Worm (Caenorhabditis elegans) whole organism, young adult: ENCODE data around the gene F54D5.2.

ENCODE experiments used
- B0035.1 ChIP-seq: sonication (generic microtip); optimal IDR thresholded peaks from 2 replicates; lab custom pipeline; 2016; ENCODE audit warnings: missing genetic modification characterization, mild to moderate bottlenecking, missing compliant biosample characterization, missing genotype, missing genetic modification reagents
- B0261.1 ChIP-seq: sonication (generic microtip); optimal IDR thresholded peaks from 2 replicates; lab custom pipeline; 2016; ENCODE audit warnings: mild to moderate bottlenecking, missing genetic modification characterization, moderate library complexity, missing compliant biosample characterization
- B0336.3 ChIP-seq: fragments of 200-800 bp; sonication (Bioruptor generic); IDR thresholded peaks from 2 replicates; pipeline ENCODE4 v1.3.6; 2022; ENCODE audit warnings: missing genetic modification characterization, missing compliant biosample characterization
- C17E4.6 ChIP-seq: fragments of 200-800 bp; sonication (Bioruptor generic); IDR thresholded peaks from 2 replicates; pipeline ENCODE4 v1.3.6; 2022; ENCODE audit warnings: missing genetic modification reagents, missing genetic modification characterization, missing compliant biosample characterization
- D2030.7 ChIP-seq: fragments of 200-800 bp; sonication (Bioruptor generic); IDR thresholded peaks from 2 replicates; pipeline ENCODE4 v1.3.6; 2022; ENCODE audit warnings: missing genetic modification reagents, missing genetic modification characterization, missing compliant biosample characterization
- F23B12.7 ChIP-seq: sonication (generic microtip); optimal IDR thresholded peaks from 2 replicates; lab custom pipeline; 2017; ENCODE audit warnings: missing genetic modification characterization, mild to moderate bottlenecking, missing compliant biosample characterization, antibody characterized with exemption, moderate library complexity; ENCODE audit not compliant: insufficient read depth
- F49E8.2 ChIP-seq: sonication (generic microtip); optimal IDR thresholded peaks from 3 replicates; lab custom pipeline; 2017; ENCODE audit warnings: missing genetic modification characterization, mild to moderate bottlenecking, missing compliant biosample characterization, antibody characterized with exemption, moderate library complexity; ENCODE audit not compliant: insufficient read depth
- F55B11.4 ChIP-seq: sonication (generic microtip); optimal IDR thresholded peaks from 2 replicates; lab custom pipeline; 2016; ENCODE audit warnings: missing compliant biosample characterization, missing genetic modification characterization, borderline replicate concordance; ENCODE audit not compliant: insufficient read depth
- K12H6.12 ChIP-seq: fragments of 200-800 bp; sonication (Bioruptor generic); optimal IDR thresholded peaks from 2 replicates; lab custom pipeline; 2018; ENCODE audit warnings: mild to moderate bottlenecking, missing genetic modification characterization, missing compliant biosample characterization
- Y67H2A.10 ChIP-seq: fragments of 200-800 bp; sonication (Bioruptor generic); conservative IDR thresholded peaks from 2 replicates; pipeline ENCODE4 v1.3.6; 2022; ENCODE audit warnings: missing genetic modification reagents, missing genetic modification characterization, missing compliant biosample characterization
- Y79H2A.3 ChIP-seq: fragments of 200-800 bp; sonication (Bioruptor generic); conservative IDR thresholded peaks from 2 replicates; pipeline ENCODE4 v1.3.6; 2022; ENCODE audit warnings: missing genetic modification reagents, missing genetic modification characterization, missing compliant biosample characterization
- ZK185.1 ChIP-seq: sonication (generic microtip); optimal IDR thresholded peaks from 2 replicates; lab custom pipeline; 2016; ENCODE audit warnings: mild to moderate bottlenecking, missing genetic modification characterization, missing compliant biosample characterization; ENCODE audit not compliant: poor library complexity, severe bottlenecking
- aptf-3 ChIP-seq: fragments of 200-800 bp; sonication (Bioruptor generic); IDR thresholded peaks from 2 replicates; pipeline ENCODE4 v1.3.6; 2022; ENCODE audit warnings: missing genetic modification characterization, missing compliant biosample characterization
- attf-6 ChIP-seq: fragments of 200-800 bp; sonication (Bioruptor generic); IDR thresholded peaks from 2 replicates; pipeline ENCODE4 v1.3.6; 2022; ENCODE audit warnings: missing genetic modification reagents, missing genetic modification characterization, missing compliant biosample characterization
- cebp-1 ChIP-seq, 2 experiments: fragments of 200-800 bp in 1 of 2; sonication (Bioruptor generic) in 1 of 2; sonication (generic microtip) in 1 of 2; IDR thresholded peaks in 1 of 2; optimal IDR thresholded peaks in 1 of 2; 2 replicates each; pipeline versions ENCODE4 v1.3.6 to Lab custom; 2017 to 2022; ENCODE audit warnings: missing compliant biosample characterization in 2 of 2, missing genetic modification characterization in 2 of 2, mild to moderate bottlenecking in 1 of 2, missing genetic modification reagents in 1 of 2, moderate library complexity in 1 of 2
- cebp-2 ChIP-seq: fragments of 200-800 bp; sonication (Bioruptor generic); IDR thresholded peaks from 2 replicates; pipeline ENCODE4 v1.3.6; 2022; ENCODE audit warnings: missing genetic modification characterization, missing compliant biosample characterization
- ceh-100 ChIP-seq: fragments of 200-800 bp; sonication (Bioruptor generic); IDR thresholded peaks from 2 replicates; pipeline ENCODE4 v1.3.6; 2022; ENCODE audit warnings: missing genetic modification reagents, missing genetic modification characterization, missing compliant biosample characterization
- ceh-79 ChIP-seq: sonication (generic microtip); optimal IDR thresholded peaks from 2 replicates; lab custom pipeline; 2017; ENCODE audit warnings: mild to moderate bottlenecking, missing genetic modification characterization, missing compliant biosample characterization
- dpff-1 ChIP-seq: sonication (generic microtip); optimal IDR thresholded peaks from 2 replicates; lab custom pipeline; 2017; ENCODE audit warnings: mild to moderate bottlenecking, missing genetic modification characterization, missing compliant biosample characterization
- egl-18 ChIP-seq: fragments of 200-800 bp; sonication (Bioruptor generic); IDR thresholded peaks from 2 replicates; pipeline ENCODE4 v1.3.6; 2022; ENCODE audit warnings: missing genetic modification reagents, missing genetic modification characterization, missing compliant biosample characterization
- ekl-4 ChIP-seq: fragments of 200-800 bp; sonication (Bioruptor generic); IDR thresholded peaks from 2 replicates; pipeline ENCODE4 v1.3.6; 2022; ENCODE audit warnings: missing genetic modification reagents, missing genetic modification characterization, missing compliant biosample characterization
- him-1 ChIP-seq: sonication (generic microtip); optimal IDR thresholded peaks from 2 replicates; lab custom pipeline; 2016; ENCODE audit warnings: missing genotype, missing genetic modification reagents, missing genetic modification characterization, missing compliant biosample characterization
- hlh-12 ChIP-seq: sonication (generic microtip); optimal IDR thresholded peaks from 2 replicates; lab custom pipeline; 2016; ENCODE audit warnings: missing genetic modification characterization, missing compliant biosample characterization
- hrde-1 ChIP-seq: sonication (generic microtip); optimal IDR thresholded peaks from 2 replicates; lab custom pipeline; 2016; ENCODE audit warnings: missing genetic modification characterization, mild to moderate bottlenecking, missing compliant biosample characterization, moderate library complexity, missing genotype, missing genetic modification reagents, borderline replicate concordance
- let-526 ChIP-seq: fragments of 200-800 bp; sonication (Bioruptor generic); IDR thresholded peaks from 2 replicates; pipeline ENCODE4 v1.3.6; 2022; ENCODE audit warnings: missing genetic modification reagents, missing genetic modification characterization, missing compliant biosample characterization
- let-607 ChIP-seq, 2 experiments: fragments of 200-800 bp in 1 of 2; sonication (Bioruptor generic) in 1 of 2; sonication (generic microtip) in 1 of 2; optimal IDR thresholded peaks; 2 replicates each; lab custom pipeline; 2016 to 2018; ENCODE audit warnings: mild to moderate bottlenecking in 2 of 2, missing compliant biosample characterization in 2 of 2, missing genetic modification characterization in 2 of 2, moderate library complexity in 2 of 2, missing genotype in 1 of 2
- lin-35 ChIP-seq, 3 experiments: fragments of 150-350 bp in 2 of 3; sonication (generic microtip) in 1 of 3; optimal IDR thresholded peaks; 2 replicates each; lab custom pipeline; 2014 to 2018; ENCODE audit warnings: missing biosample characterization in 3 of 3, missing genetic modification characterization in 3 of 3, missing genetic modification reagents in 3 of 3
- lsl-1 ChIP-seq: fragments of 200-800 bp; sonication (Bioruptor generic); optimal IDR thresholded peaks from 2 replicates; lab custom pipeline; 2018; ENCODE audit warnings: mild to moderate bottlenecking, missing genetic modification characterization, moderate library complexity, missing compliant biosample characterization
- lsy-27 ChIP-seq: sonication (generic microtip); optimal IDR thresholded peaks from 2 replicates; lab custom pipeline; 2017; ENCODE audit warnings: missing genetic modification characterization, mild to moderate bottlenecking, missing compliant biosample characterization, antibody characterized with exemption, missing genotype, borderline replicate concordance; ENCODE audit not compliant: insufficient read depth
- madf-3 ChIP-seq: fragments of 200-800 bp; sonication (Bioruptor generic); IDR thresholded peaks from 2 replicates; pipeline ENCODE4 v1.3.6; 2022; ENCODE audit warnings: missing genetic modification reagents, missing genetic modification characterization, missing compliant biosample characterization
- mcd-1 ChIP-seq: fragments of 200-800 bp; sonication (Bioruptor generic); IDR thresholded peaks from 2 replicates; pipeline ENCODE4 v1.3.6; 2022; ENCODE audit warnings: missing genetic modification reagents, missing genetic modification characterization, missing compliant biosample characterization
- mel-28 ChIP-seq: sonication (generic microtip); optimal IDR thresholded peaks from 2 replicates; lab custom pipeline; 2016; ENCODE audit warnings: borderline replicate concordance, mild to moderate bottlenecking, missing genetic modification characterization, missing compliant biosample characterization
- nfyb-1 ChIP-seq: fragments of 200-800 bp; sonication (Bioruptor generic); IDR thresholded peaks from 2 replicates; pipeline ENCODE4 v1.3.6; 2022; ENCODE audit warnings: missing genetic modification reagents, missing genetic modification characterization, missing compliant biosample characterization
- nhr-120 ChIP-seq: fragments of 200-800 bp; sonication (Bioruptor generic); IDR thresholded peaks from 2 replicates; pipeline ENCODE4 v1.3.6; 2022; ENCODE audit warnings: missing genetic modification characterization, missing compliant biosample characterization
- rcor-1 ChIP-seq: fragments of 200-800 bp; sonication (Bioruptor generic); IDR thresholded peaks from 2 replicates; pipeline ENCODE4 v1.3.6; 2022; ENCODE audit warnings: missing genetic modification reagents, missing genetic modification characterization, missing compliant biosample characterization
- repo-1 ChIP-seq: sonication (generic microtip); optimal IDR thresholded peaks from 2 replicates; lab custom pipeline; 2017; ENCODE audit warnings: mild to moderate bottlenecking, missing genetic modification characterization, missing compliant biosample characterization
- snpc-3.4 ChIP-seq: sonication (generic microtip); optimal IDR thresholded peaks from 2 replicates; lab custom pipeline; 2017; ENCODE audit warnings: missing genetic modification characterization, mild to moderate bottlenecking, missing compliant biosample characterization, antibody characterized with exemption, moderate library complexity, missing genotype, missing genetic modification reagents
- snpc-4 ChIP-seq, 5 experiments: fragments of 150-350 bp in 1 of 5; sonication (generic microtip) in 4 of 5; optimal IDR thresholded peaks; 2 replicates each; lab custom pipeline; 2014 to 2018; ENCODE audit warnings: missing genetic modification characterization in 5 of 5, missing biosample characterization in 3 of 5, antibody characterized with exemption in 2 of 5, mild to moderate bottlenecking in 2 of 5, missing compliant biosample characterization in 2 of 5, missing genotype in 2 of 5, moderate library complexity in 2 of 5, missing genetic modification reagents in 1 of 5
- tbx-9 ChIP-seq: sonication (generic microtip); optimal IDR thresholded peaks from 2 replicates; lab custom pipeline; 2016; ENCODE audit warnings: borderline replicate concordance, missing genetic modification characterization, inconsistent platforms, missing compliant biosample characterization
- tlf-1 ChIP-seq: fragments of 200-800 bp; sonication (Bioruptor generic); optimal IDR thresholded peaks from 2 replicates; lab custom pipeline; 2018; ENCODE audit warnings: mild to moderate bottlenecking, missing genetic modification characterization, missing compliant biosample characterization
- unc-130 ChIP-seq: sonication (generic microtip); optimal IDR thresholded peaks from 2 replicates; lab custom pipeline; 2016; ENCODE audit warnings: missing genetic modification reagents, missing genetic modification characterization, missing compliant biosample characterization
- unc-62 ChIP-seq: fragments of 150-350 bp; optimal IDR thresholded peaks from 2 replicates; lab custom pipeline; 2014; ENCODE audit warnings: missing biosample characterization, missing genetic modification reagents, missing genetic modification characterization
- zim-3 ChIP-seq: sonication (generic microtip); optimal IDR thresholded peaks from 2 replicates; lab custom pipeline; 2017; ENCODE audit warnings: mild to moderate bottlenecking, missing genetic modification characterization, moderate library complexity, missing compliant biosample characterization
- ztf-3 ChIP-seq: fragments of 200-800 bp; sonication (Bioruptor generic); optimal IDR thresholded peaks from 2 replicates; lab custom pipeline; 2018; ENCODE audit warnings: mild to moderate bottlenecking, missing genetic modification characterization, missing compliant biosample characterization

Gene F54D5.2

ce11 chrII:11545299-11545951, 27.6 kb upstream of the F54D5.2 start, which contains the start of gene dnj-13 (continued):
- TF ChIP-seq nhr-120 (GFP tag; lab: Robert Waterston, UW), result no peak
- peak; percentile 39 for TF ChIP-seq B0035.1 (tag; lab: Kevin White, UChicago)
- TF ChIP-seq D2030.7 (GFP tag; lab: Robert Waterston, UW), result peak; percentile 92
- TF ChIP-seq aptf-3 (GFP tag; lab: Robert Waterston, UW), result peak; percentile 89; the same call in 1 of the 2 replicates
- TF ChIP-seq F49E8.2 (tag; lab: Kevin White, UChicago), result peak; percentile 78
- TF ChIP-seq unc-130 (GFP tag; lab: Kevin White, UChicago), result peak; percentile 35
- peak; percentile 72 to 86 for TF ChIP-seq let-607 (tag; optimal IDR thresholded peaks at IDR 0.05; lab: Kevin White, UChicago)
- peak; percentile 92 for TF ChIP-seq cebp-2 (GFP tag; lab: Robert Waterston, UW)
- TF ChIP-seq nfyb-1, result peak; percentile 97
- TF ChIP-seq Y67H2A.10 (GFP tag; lab: Robert Waterston, UW), result peak; percentile 95
- peak; percentile 99 for TF ChIP-seq mcd-1 (GFP tag; lab: Robert Waterston, UW)
- TF ChIP-seq cebp-1 (GFP tag; IDR thresholded peaks at IDR 0.05; lab: Robert Waterston, UW), result peak; percentile 94
- TF ChIP-seq cebp-1 (tag; optimal IDR thresholded peaks at IDR 0.05; lab: Kevin White, UChicago), result peak; percentile 97
- peak; percentile 92 for TF ChIP-seq egl-18 (GFP tag; lab: Robert Waterston, UW)
- TF ChIP-seq lsy-27 (tag; lab: Kevin White, UChicago), result no peak
- TF ChIP-seq unc-62 (GFP tag; lab: Kevin White, UChicago), result no peak
- TF ChIP-seq mel-28 (tag; lab: Kevin White, UChicago), result peak; percentile 60
- TF ChIP-seq K12H6.12 (tag; lab: Kevin White, UChicago), result peak; percentile 95
- TF ChIP-seq B0336.3 (GFP tag; lab: Robert Waterston, UW), result peak; percentile 97
- peak; percentile 87 for TF ChIP-seq tbx-9
- peak; percentile 96 for TF ChIP-seq ZK185.1 (tag; lab: Kevin White, UChicago)
- peak; percentile 87 for TF ChIP-seq F23B12.7
- TF ChIP-seq snpc-3.4 (tag; lab: Kevin White, UChicago), result peak; percentile 74
- TF ChIP-seq ekl-4 (GFP tag; lab: Robert Waterston, UW), result peak; percentile 98
- peak; percentile 84 for TF ChIP-seq attf-6 (GFP tag; lab: Robert Waterston, UW)
- TF ChIP-seq madf-3, result peak; percentile 94
- peak; percentile 96 for TF ChIP-seq tlf-1 (GFP tag; lab: Kevin White, UChicago)
- TF ChIP-seq let-526 (GFP tag; lab: Robert Waterston, UW), result peak; percentile 98
- TF ChIP-seq him-1 (tag; lab: Kevin White, UChicago), result no peak
- peak; percentile 84 for TF ChIP-seq ztf-3 (GFP tag; lab: Kevin White, UChicago)
- peak in 2 of 3 experiments; percentile 18 to 82 for TF ChIP-seq lin-35 (GFP tag; optimal IDR thresholded peaks at IDR 0.05; lab: Kevin White, UChicago)
- TF ChIP-seq ceh-79 (tag; lab: Kevin White, UChicago), result peak; percentile 98
- peak; percentile 70 for TF ChIP-seq lsl-1 (GFP tag; lab: Kevin White, UChicago)
- TF ChIP-seq rcor-1 (GFP tag; lab: Robert Waterston, UW), result peak; percentile 94
- TF ChIP-seq Y79H2A.3 (GFP tag; lab: Robert Waterston, UW), result peak; percentile 85
- peak; percentile 24 for TF ChIP-seq snpc-4 (GFP tag; optimal IDR thresholded peaks at IDR 0.05; lab: Kevin White, UChicago)
- peak in 3 of 4 experiments; percentile 53 to 82 (median 74) for TF ChIP-seq snpc-4 (tag; optimal IDR thresholded peaks at IDR 0.05; lab: Kevin White, UChicago)
- peak; percentile 39 for TF ChIP-seq B0261.1 (tag; lab: Kevin White, UChicago)
- no peak for TF ChIP-seq F55B11.4 (tag; lab: Kevin White, UChicago)
- no peak for TF ChIP-seq hlh-12
- TF ChIP-seq hrde-1 (tag; lab: Kevin White, UChicago), result peak; percentile 14
- TF ChIP-seq zim-3, result peak; percentile 89
- peak; percentile 93 for TF ChIP-seq ceh-100 (GFP tag; lab: Robert Waterston, UW)
- peak; percentile 94 for TF ChIP-seq C17E4.6 (GFP tag; lab: Robert Waterston, UW)
- TF ChIP-seq dpff-1 (tag; lab: Kevin White, UChicago), result peak; percentile 58
- peak; percentile 91 for TF ChIP-seq repo-1 (tag; lab: Kevin White, UChicago)
